Worm (Caenorhabditis elegans): Measurements from ENCODE around the gene pkhm-2.

- TF ChIP-seq fkh-10 (GFP tag; optimal IDR thresholded peaks at IDR 0.05): no peak
- no peak for TF ChIP-seq nhr-237 (tag; optimal IDR thresholded peaks at IDR 0.05)
- no peak for TF ChIP-seq jun-1 (tag; optimal IDR thresholded peaks at IDR 0.05)
These were observed 8.6 kb upstream of the pkhm-2 start, which contains the start of gene T10B10.4 for ce11 chrX:15189823-15190222.

All from whole organism, L3 larva.